Worm (Caenorhabditis elegans): ENCODE results near the gene mex-6.

ce11 chrII:9550718-9551117 lies 26.7 kb downstream of the mex-6 start, which contains the start of gene sra-6:
- TF ChIP-seq nhr-11 (tag; optimal IDR thresholded peaks at IDR 0.05) (no peak), dve-1 (tag; optimal IDR thresholded peaks at IDR 0.05) (no peak), elt-2 (tag; optimal IDR thresholded peaks at IDR 0.05) (no peak)

All from whole organism, late embryonic.